Worm (Caenorhabditis elegans): Measurements from ENCODE around the gene B0303.16.

Gene B0303.16

ce11 chrIII:8737391-8737790 is 32.5 kb downstream of the B0303.16 start:
- no peak for TF ChIP-seq ceh-36 (tag; optimal IDR thresholded peaks at IDR 0.05)
- TF ChIP-seq tbx-11 (GFP tag; IDR thresholded peaks at IDR 0.05) = no peak
- no peak for TF ChIP-seq sea-1 (GFP tag; conservative IDR thresholded peaks at IDR 0.05)
- TF ChIP-seq B0310.2 (tag; optimal IDR thresholded peaks at IDR 0.05) = no peak
- TF ChIP-seq hmbx-1 (tag; optimal IDR thresholded peaks at IDR 0.05) = no peak
- no peak for TF ChIP-seq tra-4 (tag; optimal IDR thresholded peaks at IDR 0.05)
- no peak for TF ChIP-seq aly-1 (tag; optimal IDR thresholded peaks at IDR 0.05)
- TF ChIP-seq tbx-37 (GFP tag; conservative IDR thresholded peaks at IDR 0.05) = no peak
- no peak for TF ChIP-seq ama-1 (optimal IDR thresholded peaks at IDR 0.05)
- no peak for TF ChIP-seq hnd-1 (tag; optimal IDR thresholded peaks at IDR 0.05)
- no peak for TF ChIP-seq flt-1 (GFP tag; IDR thresholded peaks at IDR 0.05)
- TF ChIP-seq pes-1 (GFP tag; IDR thresholded peaks at IDR 0.05) = no peak
- no peak for TF ChIP-seq ceh-13 (GFP tag; optimal IDR thresholded peaks at IDR 0.05)
- no peak for TF ChIP-seq F13C5.2 (tag; optimal IDR thresholded peaks at IDR 0.05)
- no peak for TF ChIP-seq ets-7 (tag; optimal IDR thresholded peaks at IDR 0.05)
- TF ChIP-seq hmg-4 (GFP tag; optimal IDR thresholded peaks at IDR 0.05) = no peak
- no peak for TF ChIP-seq scrt-1 (GFP tag; IDR thresholded peaks at IDR 0.05)

DNA sequence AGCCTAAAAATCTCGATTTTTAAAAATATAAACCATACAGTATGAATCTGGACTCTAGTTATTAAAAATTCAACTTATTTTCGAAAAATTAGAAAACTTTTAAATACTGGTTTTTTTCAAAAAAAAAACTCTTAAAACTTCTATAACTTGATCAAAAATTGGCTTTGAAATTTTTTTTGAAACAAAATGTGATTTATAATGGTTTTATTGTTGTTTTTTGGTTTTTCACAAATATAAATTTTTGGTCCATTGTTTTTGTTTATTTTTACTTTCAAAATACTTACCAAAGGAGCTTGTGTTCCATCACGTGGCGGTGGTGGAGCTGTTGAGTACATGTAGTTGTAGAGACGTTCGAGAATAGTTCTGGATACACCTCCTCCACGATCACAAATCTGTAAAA is 33.4 kb downstream of the B0303.16 start:
- TF ChIP-seq flt-1 (GFP tag; IDR thresholded peaks at IDR 0.05) = no peak
- no peak for TF ChIP-seq B0310.2 (tag; optimal IDR thresholded peaks at IDR 0.05)
- no peak for TF ChIP-seq hmbx-1 (tag; optimal IDR thresholded peaks at IDR 0.05)
- no peak for TF ChIP-seq sea-1 (GFP tag; conservative IDR thresholded peaks at IDR 0.05)
- no peak for TF ChIP-seq hnd-1 (tag; optimal IDR thresholded peaks at IDR 0.05)
- TF ChIP-seq tbx-37 (GFP tag; conservative IDR thresholded peaks at IDR 0.05) = no peak
- no peak for TF ChIP-seq aly-1 (tag; optimal IDR thresholded peaks at IDR 0.05)
- TF ChIP-seq ceh-36 (tag; optimal IDR thresholded peaks at IDR 0.05) = no peak
- no peak for TF ChIP-seq ets-7 (tag; optimal IDR thresholded peaks at IDR 0.05)
- no peak for TF ChIP-seq hmg-4 (GFP tag; optimal IDR thresholded peaks at IDR 0.05)
- no peak for TF ChIP-seq pes-1 (GFP tag; IDR thresholded peaks at IDR 0.05)
- TF ChIP-seq F13C5.2 (tag; optimal IDR thresholded peaks at IDR 0.05) = no peak
- TF ChIP-seq ceh-13 (GFP tag; optimal IDR thresholded peaks at IDR 0.05) = no peak

DNA sequence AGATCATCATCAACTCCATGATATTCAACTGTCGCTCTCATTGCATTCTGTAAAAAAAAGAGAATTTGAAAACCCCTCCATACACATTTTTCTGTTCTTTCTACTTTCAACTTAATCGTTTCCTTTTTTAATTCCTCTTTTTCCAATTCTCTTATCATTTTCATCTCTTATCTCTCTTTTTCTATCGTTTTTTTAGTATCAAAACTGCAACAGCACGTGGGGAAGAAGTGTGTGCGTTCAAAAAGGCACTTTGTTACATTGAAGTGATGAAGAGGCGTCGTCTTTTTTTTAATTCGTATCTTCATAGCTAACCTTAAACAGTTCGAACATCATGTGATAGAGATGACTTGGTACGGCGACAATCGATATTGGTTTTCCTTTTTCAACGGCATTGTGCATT is 34.3 kb downstream of the B0303.16 start:
- no peak for TF ChIP-seq hmg-4 (GFP tag; optimal IDR thresholded peaks at IDR 0.05)
- TF ChIP-seq tbx-37 (GFP tag; conservative IDR thresholded peaks at IDR 0.05) = no peak
- TF ChIP-seq F13C5.2 (tag; optimal IDR thresholded peaks at IDR 0.05) = no peak
- no peak for TF ChIP-seq sea-1 (GFP tag; conservative IDR thresholded peaks at IDR 0.05)
- TF ChIP-seq aly-1 (tag; optimal IDR thresholded peaks at IDR 0.05) = no peak
- no peak for TF ChIP-seq ama-1 (optimal IDR thresholded peaks at IDR 0.05)
- TF ChIP-seq ets-7 (tag; optimal IDR thresholded peaks at IDR 0.05) = no peak
- TF ChIP-seq tra-4 (tag; optimal IDR thresholded peaks at IDR 0.05) = no peak
- TF ChIP-seq hmbx-1 (tag; optimal IDR thresholded peaks at IDR 0.05) = no peak
- TF ChIP-seq pes-1 (GFP tag; IDR thresholded peaks at IDR 0.05) = no peak
- TF ChIP-seq hnd-1 (tag; optimal IDR thresholded peaks at IDR 0.05) = no peak
- no peak for TF ChIP-seq flt-1 (GFP tag; IDR thresholded peaks at IDR 0.05)
- TF ChIP-seq tbx-11 (GFP tag; IDR thresholded peaks at IDR 0.05) = no peak
- TF ChIP-seq ceh-13 (GFP tag; optimal IDR thresholded peaks at IDR 0.05) = no peak

ce11 chrIII:8739786-8740185 is 34.9 kb downstream of the B0303.16 start:
- TF ChIP-seq flt-1 (GFP tag; IDR thresholded peaks at IDR 0.05) (no peak), pes-1 (GFP tag; IDR thresholded peaks at IDR 0.05) (no peak), ceh-36 (tag; optimal IDR thresholded peaks at IDR 0.05) (no peak), ama-1 (optimal IDR thresholded peaks at IDR 0.05) (no peak), hmg-4 (GFP tag; optimal IDR thresholded peaks at IDR 0.05) (no peak)

DNA sequence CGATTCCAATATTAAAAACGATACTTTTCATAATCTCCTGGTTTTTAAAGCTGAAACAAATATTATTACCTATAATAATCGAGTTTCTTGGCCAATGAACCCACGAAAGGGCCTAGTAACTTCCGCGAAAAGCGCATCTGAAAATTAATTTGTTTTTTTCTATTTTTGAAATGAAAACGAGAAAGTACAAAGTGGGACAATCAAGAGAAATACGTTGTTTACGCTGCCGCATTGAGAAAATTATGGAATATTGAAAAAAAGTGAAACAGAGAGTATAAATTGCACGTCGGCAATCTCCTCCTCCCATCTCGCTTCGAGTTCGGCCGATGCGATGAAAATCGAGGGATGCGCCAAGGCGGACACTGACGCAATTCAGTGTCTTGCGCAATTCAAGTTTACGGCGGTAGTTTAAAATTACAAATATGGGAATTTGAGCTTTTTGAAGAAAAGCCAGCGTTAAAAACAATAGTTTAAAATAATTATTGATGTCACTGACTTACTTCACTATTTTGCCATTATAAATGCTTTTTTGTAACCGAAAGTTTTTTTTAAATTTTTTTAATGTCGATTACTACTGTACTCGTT is 36.5 kb downstream of the B0303.16 start, which contains the start of gene pdhk-2:
TSS of gene pdhk-2 (minus strand) at position 137 of the 585 bp plus-strand sequence.
- TF ChIP-seq F13C5.2 (tag; optimal IDR thresholded peaks at IDR 0.05) = peak; percentile 93
- TF ChIP-seq pes-1 (GFP tag; IDR thresholded peaks at IDR 0.05) = peak; percentile 68; the same call in 1 of the 2 replicates
- TF ChIP-seq ama-1 (optimal IDR thresholded peaks at IDR 0.05) = no peak
- TF ChIP-seq tbx-37 (GFP tag; conservative IDR thresholded peaks at IDR 0.05) = peak; percentile 63
- peak; percentile 58 for TF ChIP-seq aly-1 (tag; optimal IDR thresholded peaks at IDR 0.05)
- TF ChIP-seq tbx-11 (GFP tag; IDR thresholded peaks at IDR 0.05) = 0 out of 2 replicates have a peak, but pooled peaks have one; percentile 54
- TF ChIP-seq B0310.2 (tag; optimal IDR thresholded peaks at IDR 0.05) = no peak
- TF ChIP-seq sea-1 (GFP tag; conservative IDR thresholded peaks at IDR 0.05) = peak; percentile 30; the same call in 1 of the 2 replicates
- no peak for TF ChIP-seq hmg-4 (GFP tag; optimal IDR thresholded peaks at IDR 0.05)
- no peak for TF ChIP-seq ceh-13 (GFP tag; optimal IDR thresholded peaks at IDR 0.05)
- no peak for TF ChIP-seq hmbx-1 (tag; optimal IDR thresholded peaks at IDR 0.05)
- no peak for TF ChIP-seq ceh-36 (tag; optimal IDR thresholded peaks at IDR 0.05)
- peak; percentile 52 for TF ChIP-seq ets-7 (tag; optimal IDR thresholded peaks at IDR 0.05)
- TF ChIP-seq tra-4 (tag; optimal IDR thresholded peaks at IDR 0.05) = no peak
- TF ChIP-seq scrt-1 (GFP tag; IDR thresholded peaks at IDR 0.05) = peak; percentile 70; the same call in 1 of the 2 replicates
- TF ChIP-seq flt-1 (GFP tag; IDR thresholded peaks at IDR 0.05) = peak; percentile 63
- TF ChIP-seq hnd-1 (tag; optimal IDR thresholded peaks at IDR 0.05) = peak; percentile 11

- no peak for TF ChIP-seq ceh-36 (tag; optimal IDR thresholded peaks at IDR 0.05)
- TF ChIP-seq flt-1 (GFP tag; IDR thresholded peaks at IDR 0.05) = no peak
- TF ChIP-seq ama-1 (optimal IDR thresholded peaks at IDR 0.05) = no peak
- no peak for TF ChIP-seq tra-4 (tag; optimal IDR thresholded peaks at IDR 0.05)
- TF ChIP-seq ets-7 (tag; optimal IDR thresholded peaks at IDR 0.05) = no peak
- no peak for TF ChIP-seq hnd-1 (tag; optimal IDR thresholded peaks at IDR 0.05)
- no peak for TF ChIP-seq tbx-11 (GFP tag; IDR thresholded peaks at IDR 0.05)
- no peak for TF ChIP-seq F13C5.2 (tag; optimal IDR thresholded peaks at IDR 0.05)
- no peak for TF ChIP-seq pes-1 (GFP tag; IDR thresholded peaks at IDR 0.05)
- TF ChIP-seq hmbx-1 (tag; optimal IDR thresholded peaks at IDR 0.05) = no peak
- no peak for TF ChIP-seq sea-1 (GFP tag; conservative IDR thresholded peaks at IDR 0.05)
- no peak for TF ChIP-seq tbx-37 (GFP tag; conservative IDR thresholded peaks at IDR 0.05)
- TF ChIP-seq scrt-1 (GFP tag; IDR thresholded peaks at IDR 0.05) = no peak
Observed at ce11 chrIII:8741955-8742354, 37.1 kb downstream of the B0303.16 start.

ce11 chrIII:8742584-8742983 is 37.7 kb downstream of the B0303.16 start:
- TF ChIP-seq aly-1 (tag; optimal IDR thresholded peaks at IDR 0.05) (no peak), tbx-37 (GFP tag; conservative IDR thresholded peaks at IDR 0.05) (no peak), ets-7 (tag; optimal IDR thresholded peaks at IDR 0.05) (no peak), pes-1 (GFP tag; IDR thresholded peaks at IDR 0.05) (no peak), B0310.2 (tag; optimal IDR thresholded peaks at IDR 0.05) (no peak), ceh-13 (GFP tag; optimal IDR thresholded peaks at IDR 0.05) (no peak), hnd-1 (tag; optimal IDR thresholded peaks at IDR 0.05) (no peak), hmg-4 (GFP tag; optimal IDR thresholded peaks at IDR 0.05) (no peak), scrt-1 (GFP tag; IDR thresholded peaks at IDR 0.05) (no peak), hmbx-1 (tag; optimal IDR thresholded peaks at IDR 0.05) (no peak), ceh-36 (tag; optimal IDR thresholded peaks at IDR 0.05) (no peak), sea-1 (GFP tag; conservative IDR thresholded peaks at IDR 0.05) (no peak), tbx-11 (GFP tag; IDR thresholded peaks at IDR 0.05) (no peak), tra-4 (tag; optimal IDR thresholded peaks at IDR 0.05) (no peak), F13C5.2 (tag; optimal IDR thresholded peaks at IDR 0.05) (no peak), flt-1 (GFP tag; IDR thresholded peaks at IDR 0.05) (no peak), ama-1 (optimal IDR thresholded peaks at IDR 0.05) (no peak)

Measured in whole organism, early embryonic.